Worm (Caenorhabditis elegans) whole organism, L2 larva: ENCODE data around the gene gst-16.

ENCODE experiments used
- C34F6.9 ChIP-seq: fragments of 150-350 bp; optimal IDR thresholded peaks from 2 replicates; lab custom pipeline; 2014; ENCODE audit warnings: missing biosample characterization, missing genetic modification characterization
- F13H6.1 ChIP-seq: sonication (generic microtip); optimal IDR thresholded peaks from 2 replicates; lab custom pipeline; 2016; ENCODE audit warnings: missing genetic modification characterization, missing compliant biosample characterization
- R02D3.7 ChIP-seq: fragments of 150-350 bp; optimal IDR thresholded peaks from 2 replicates; lab custom pipeline; 2014; ENCODE audit warnings: missing biosample characterization, missing genetic modification characterization
- Y55F3AM.14 ChIP-seq: fragments of 200-800 bp; sonication (Bioruptor generic); optimal IDR thresholded peaks from 2 replicates; lab custom pipeline; 2018; ENCODE audit warnings: mild to moderate bottlenecking, missing genetic modification characterization, missing compliant biosample characterization
- ZK546.5 ChIP-seq: sonication (generic microtip); optimal IDR thresholded peaks from 2 replicates; lab custom pipeline; 2017; ENCODE audit warnings: missing biosample characterization, missing genetic modification characterization
- alr-1 ChIP-seq: fragments of 150-350 bp; optimal IDR thresholded peaks from 2 replicates; lab custom pipeline; 2014; ENCODE audit warnings: missing biosample characterization, missing genetic modification characterization
- ama-1 ChIP-seq: fragments of 150-350 bp; optimal IDR thresholded peaks from 2 replicates; lab custom pipeline; 2018; ENCODE audit warnings: inconsistent platforms
- blmp-1 ChIP-seq: sonication (generic microtip); optimal IDR thresholded peaks from 2 replicates; lab custom pipeline; 2017; ENCODE audit warnings: missing genetic modification characterization, mild to moderate bottlenecking, missing compliant biosample characterization, antibody characterized with exemption, moderate library complexity; ENCODE audit not compliant: insufficient read depth
- ceh-16 ChIP-seq: fragments of 150-350 bp; optimal IDR thresholded peaks from 2 replicates; lab custom pipeline; 2014; ENCODE audit warnings: missing biosample characterization, missing genetic modification characterization
- ceh-82 ChIP-seq: fragments of 150-350 bp; optimal IDR thresholded peaks from 2 replicates; lab custom pipeline; 2014; ENCODE audit warnings: missing biosample characterization, missing genetic modification characterization
- fos-1 ChIP-seq: fragments of 150-350 bp; optimal IDR thresholded peaks from 2 replicates; lab custom pipeline; 2014; ENCODE audit warnings: missing biosample characterization, missing genetic modification characterization
- gmeb-1 ChIP-seq: fragments of 150-350 bp; optimal IDR thresholded peaks from 2 replicates; lab custom pipeline; 2014; ENCODE audit warnings: missing biosample characterization, missing genetic modification characterization
- lin-13 ChIP-seq: fragments of 150-350 bp; optimal IDR thresholded peaks from 2 replicates; lab custom pipeline; 2014; ENCODE audit warnings: missing biosample characterization, missing genetic modification reagents, missing genetic modification characterization
- lsy-2 ChIP-seq, 2 experiments: fragments of 150-350 bp in 1 of 2; sonication (generic microtip) in 1 of 2; optimal IDR thresholded peaks; 2 replicates each; lab custom pipeline; 2014 to 2017; ENCODE audit warnings: missing biosample characterization in 2 of 2, missing genetic modification characterization in 2 of 2
- mab-5 ChIP-seq: fragments of 150-350 bp; optimal IDR thresholded peaks from 2 replicates; lab custom pipeline; 2014; ENCODE audit warnings: missing biosample characterization, missing genetic modification characterization
- mbf-1 ChIP-seq: sonication (generic microtip); optimal IDR thresholded peaks from 2 replicates; lab custom pipeline; 2017; ENCODE audit warnings: missing biosample characterization, missing genetic modification characterization
- mdl-1 ChIP-seq, 2 experiments: fragments of 150-350 bp in 1 of 2; sonication (generic microtip) in 1 of 2; optimal IDR thresholded peaks; 2 replicates each; lab custom pipeline; 2017; ENCODE audit warnings: missing biosample characterization in 2 of 2, missing genetic modification characterization in 2 of 2
- nhr-10 ChIP-seq: sonication (generic microtip); optimal IDR thresholded peaks from 2 replicates; lab custom pipeline; 2017; ENCODE audit warnings: missing biosample characterization, missing genetic modification characterization
- nhr-11 ChIP-seq: fragments of 150-350 bp; optimal IDR thresholded peaks from 2 replicates; lab custom pipeline; 2014; ENCODE audit warnings: missing biosample characterization, missing genetic modification characterization
- nhr-129 ChIP-seq: fragments of 150-350 bp; optimal IDR thresholded peaks from 2 replicates; lab custom pipeline; 2014; ENCODE audit warnings: missing biosample characterization, missing genetic modification characterization
- nhr-21 ChIP-seq: fragments of 150-350 bp; optimal IDR thresholded peaks from 2 replicates; lab custom pipeline; 2014; ENCODE audit warnings: missing biosample characterization, missing genetic modification characterization
- nhr-237 ChIP-seq: fragments of 150-350 bp; optimal IDR thresholded peaks from 2 replicates; lab custom pipeline; 2014; ENCODE audit warnings: missing biosample characterization, missing genetic modification characterization
- nhr-6 ChIP-seq: fragments of 150-350 bp; optimal IDR thresholded peaks from 2 replicates; lab custom pipeline; 2014; ENCODE audit warnings: missing biosample characterization, missing genetic modification characterization
- nhr-77 ChIP-seq: fragments of 150-350 bp; optimal IDR thresholded peaks from 2 replicates; lab custom pipeline; 2014; ENCODE audit warnings: missing biosample characterization, missing genetic modification characterization
- peb-1 ChIP-seq: fragments of 150-350 bp; optimal IDR thresholded peaks from 2 replicates; lab custom pipeline; 2014; ENCODE audit warnings: missing biosample characterization, missing genetic modification characterization
- sem-4 ChIP-seq: fragments of 150-350 bp; optimal IDR thresholded peaks from 2 replicates; lab custom pipeline; 2014; ENCODE audit warnings: missing biosample characterization, missing genetic modification reagents, missing genetic modification characterization
- skn-1 ChIP-seq: sonication (generic microtip); optimal IDR thresholded peaks from 2 replicates; lab custom pipeline; 2017; ENCODE audit warnings: missing biosample characterization, missing genetic modification characterization
- sma-3 ChIP-seq: sonication (generic microtip); optimal IDR thresholded peaks from 2 replicates; lab custom pipeline; 2016; ENCODE audit warnings: missing genetic modification reagents, missing genetic modification characterization, missing compliant biosample characterization
- sma-9 ChIP-seq, 2 experiments: fragments of 150-350 bp in 1 of 2; sonication (generic microtip) in 1 of 2; optimal IDR thresholded peaks; 2 replicates each; lab custom pipeline; 2014 to 2016; ENCODE audit warnings: missing genetic modification characterization in 2 of 2, mild to moderate bottlenecking in 1 of 2, missing biosample characterization in 1 of 2, missing compliant biosample characterization in 1 of 2, missing genetic modification reagents in 1 of 2, moderate library complexity in 1 of 2
- snpc-4 ChIP-seq: fragments of 150-350 bp; optimal IDR thresholded peaks from 2 replicates; lab custom pipeline; 2014; ENCODE audit warnings: missing biosample characterization, missing genetic modification characterization
- unc-39 ChIP-seq: fragments of 150-350 bp; optimal IDR thresholded peaks from 2 replicates; lab custom pipeline; 2014; ENCODE audit warnings: missing biosample characterization, missing genetic modification characterization
- unc-55 ChIP-seq: fragments of 150-350 bp; sonication (generic microtip); optimal IDR thresholded peaks from 3 replicates; lab custom pipeline; 2014; ENCODE audit warnings: missing biosample characterization, missing genetic modification reagents, missing genetic modification characterization
- unc-62 ChIP-seq: fragments of 150-350 bp; optimal IDR thresholded peaks from 2 replicates; lab custom pipeline; 2014; ENCODE audit warnings: missing biosample characterization, missing genetic modification reagents, missing genetic modification characterization
- ztf-11 ChIP-seq: sonication (generic microtip); optimal IDR thresholded peaks from 2 replicates; lab custom pipeline; 2017; ENCODE audit warnings: missing biosample characterization, missing genetic modification characterization
- ztf-4 ChIP-seq: fragments of 150-350 bp; optimal IDR thresholded peaks from 2 replicates; lab custom pipeline; 2014; ENCODE audit warnings: missing biosample characterization, missing genetic modification characterization

gst-16 gene

DNA sequence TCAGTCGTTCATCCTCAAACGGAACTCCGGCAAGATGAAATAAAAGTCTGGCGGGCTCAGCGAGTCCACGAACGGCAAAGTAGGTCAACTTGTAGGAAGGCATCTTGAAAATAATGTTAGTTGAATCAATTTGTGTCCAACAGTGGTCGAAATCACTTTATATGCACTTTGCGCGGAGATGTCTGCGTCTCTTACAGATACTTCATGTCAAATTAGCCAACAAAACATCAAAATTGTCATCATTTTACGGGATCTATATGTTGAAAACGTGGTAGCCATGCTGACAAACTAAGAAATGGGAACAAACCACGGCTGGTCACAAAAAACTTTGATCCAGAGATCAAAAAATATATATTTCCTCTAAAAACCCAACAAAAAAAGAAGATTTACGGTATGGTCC, 6.4 kb downstream of the gst-16 start, which contains the start of gene gst-12:
TSS of gene gst-12 (minus strand) at position 254 of the 400 bp plus-strand sequence.
- TF ChIP-seq peb-1 (tag; lab: Kevin White, UChicago) (no peak), unc-39 (tag; lab: Kevin White, UChicago) (no peak), nhr-77 (tag; lab: Kevin White, UChicago) (no peak), C34F6.9 (no peak), ceh-82 (no peak), nhr-237 (tag; lab: Kevin White, UChicago) (no peak), nhr-129 (tag; lab: Kevin White, UChicago) (no peak), alr-1 (no peak), ZK546.5 (tag; lab: Kevin White, UChicago) (no peak), mbf-1 (tag; lab: Kevin White, UChicago) (no peak), fos-1 (no peak), unc-55 (GFP tag; lab: Kevin White, UChicago) (no peak), sma-9 (GFP tag; optimal IDR thresholded peaks at IDR 0.05; lab: Kevin White, UChicago) (peak; percentile 63), sma-9 (tag; optimal IDR thresholded peaks at IDR 0.05; lab: Kevin White, UChicago) (no peak), nhr-21 (tag; lab: Kevin White, UChicago) (peak; percentile 61), skn-1 (tag; lab: Kevin White, UChicago) (no peak), blmp-1 (tag; lab: Kevin White, UChicago) (no peak)

ce11 chrII:13616000-13616399, 8.2 kb downstream of the gst-16 start, which contains the start of gene gst-14:
gst-14 (minus strand) TSS chrII:13616100.
- TF ChIP-seq Y55F3AM.14 (GFP tag; lab: Kevin White, UChicago) (no peak), F13H6.1 (tag; lab: Kevin White, UChicago) (no peak), ztf-4 (tag; lab: Kevin White, UChicago) (no peak), sma-9 (GFP tag; optimal IDR thresholded peaks at IDR 0.05; lab: Kevin White, UChicago) (no peak), sma-9 (tag; optimal IDR thresholded peaks at IDR 0.05; lab: Kevin White, UChicago) (no peak), nhr-10 (tag; lab: Kevin White, UChicago) (no peak), unc-39 (tag; lab: Kevin White, UChicago) (no peak), nhr-6 (no peak), nhr-11 (tag; lab: Kevin White, UChicago) (no peak), blmp-1 (tag; lab: Kevin White, UChicago) (no peak), lsy-2 (tag; optimal IDR thresholded peaks at IDR 0.05; lab: Kevin White, UChicago) (no peak), R02D3.7 (tag; lab: Kevin White, UChicago) (no peak), ztf-11 (no peak), alr-1 (no peak), gmeb-1 (tag; lab: Kevin White, UChicago) (no peak)

DNA sequence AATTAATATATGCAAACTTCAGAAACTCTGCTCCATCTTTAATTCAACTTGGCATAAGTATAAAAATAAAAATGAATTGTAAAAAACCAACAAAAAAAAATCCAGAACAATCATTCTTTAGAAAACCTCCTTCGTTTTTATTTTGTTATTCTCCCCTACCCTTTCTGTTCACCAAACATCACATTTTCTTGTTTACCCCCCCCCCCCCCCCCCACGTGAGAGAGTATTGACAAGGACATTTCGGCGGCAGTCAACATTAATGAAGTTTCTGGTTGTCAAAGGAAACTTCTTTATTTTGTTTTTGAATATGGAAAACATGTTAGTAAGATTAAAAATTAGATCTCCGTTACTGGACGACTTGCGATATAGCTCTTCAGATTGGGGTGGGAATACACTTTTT, 9.7 kb downstream of the gst-16 start:
- TF ChIP-seq nhr-77 (tag; lab: Kevin White, UChicago) (no peak), nhr-6 (no peak), C34F6.9 (no peak), blmp-1 (tag; lab: Kevin White, UChicago) (no peak), unc-55 (GFP tag; lab: Kevin White, UChicago) (no peak), lin-13 (no peak), unc-62 (GFP tag; lab: Kevin White, UChicago) (no peak), skn-1 (tag; lab: Kevin White, UChicago) (no peak), ama-1 (no peak), snpc-4 (no peak)
- TF ChIP-seq, all 48 proteins: peak for 0

DNA sequence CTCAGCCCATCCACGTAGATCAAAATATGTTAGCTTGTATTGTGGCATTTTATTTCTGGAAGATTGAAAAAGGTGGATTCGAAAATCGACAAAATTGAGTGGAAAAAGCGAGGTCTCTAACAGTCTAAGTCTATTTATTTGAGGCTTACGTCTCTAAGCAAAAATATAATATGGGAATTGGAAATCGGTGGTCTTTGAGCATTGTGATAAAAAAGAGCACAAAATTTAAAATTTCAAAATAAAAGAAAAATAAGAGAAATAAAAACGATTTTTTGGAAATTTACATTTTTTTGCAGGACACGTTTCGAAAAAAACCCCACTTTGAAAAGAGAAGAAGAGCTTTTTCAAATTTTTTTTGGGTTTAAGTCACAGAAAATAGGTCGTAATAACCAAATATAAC, 11.1 kb downstream of the gst-16 start, which contains the start of gene gst-15:
TSS of gene gst-15 (minus strand) at position 101 of the 400 bp plus-strand sequence.
- no peak for TF ChIP-seq lin-13
- TF ChIP-seq lsy-2 (tag; optimal IDR thresholded peaks at IDR 0.05; lab: Kevin White, UChicago), result no peak
- no peak for TF ChIP-seq skn-1 (tag; lab: Kevin White, UChicago)
- no peak for TF ChIP-seq mab-5 (tag; lab: Kevin White, UChicago)
- no peak for TF ChIP-seq sma-3
- TF ChIP-seq nhr-237 (tag; lab: Kevin White, UChicago), result no peak
- no peak for TF ChIP-seq peb-1 (tag; lab: Kevin White, UChicago)
- no peak for TF ChIP-seq unc-62 (GFP tag; lab: Kevin White, UChicago)
- TF ChIP-seq snpc-4, result no peak
- TF ChIP-seq ama-1, result no peak
- TF ChIP-seq sma-9 (GFP tag; optimal IDR thresholded peaks at IDR 0.05; lab: Kevin White, UChicago), result no peak
- TF ChIP-seq sma-9 (tag; optimal IDR thresholded peaks at IDR 0.05; lab: Kevin White, UChicago), result no peak
- no peak for TF ChIP-seq nhr-129 (tag; lab: Kevin White, UChicago)
- TF ChIP-seq ztf-4 (tag; lab: Kevin White, UChicago), result no peak
- no peak for TF ChIP-seq sem-4 (tag; lab: Kevin White, UChicago)
- TF ChIP-seq alr-1, result no peak
- TF ChIP-seq ceh-16 (tag; lab: Kevin White, UChicago), result no peak
- TF ChIP-seq mdl-1 (tag; optimal IDR thresholded peaks at IDR 0.05; lab: Kevin White, UChicago), result no peak
